Fruit fly (Drosophila melanogaster): ENCODE measurements around the gene CG6333.

DNA sequence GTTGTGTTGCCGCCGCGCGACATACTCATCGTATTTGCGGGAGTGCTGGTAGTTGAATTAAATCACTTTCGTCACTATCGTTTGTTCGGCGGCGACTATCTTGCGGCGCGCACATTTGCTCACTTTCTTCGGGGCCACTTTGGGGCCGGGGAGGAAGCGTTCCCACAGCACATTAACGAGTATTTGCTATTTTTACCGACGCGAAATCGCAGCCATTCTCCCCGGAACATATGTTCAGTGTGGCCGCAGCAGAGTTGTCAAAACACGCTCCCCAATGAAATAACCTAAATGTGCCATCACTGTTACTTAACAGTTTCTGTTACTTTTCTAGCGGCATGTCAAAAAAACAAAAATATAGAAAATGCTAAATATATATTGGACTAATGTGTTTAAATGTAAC lies 53.1 kb downstream of the CG6333 start, which contains the start of gene frc:
- TF ChIP-seq zen (tag; optimal IDR thresholded peaks at IDR 0.05): no peak
- no peak for TF ChIP-seq hkb (optimal IDR thresholded peaks at IDR 0.05)
- TF ChIP-seq hkb (GFP tag; IDR thresholded peaks at IDR 0.05): no peak
- peak; percentile 29 for TF ChIP-seq Jarid2 (GFP tag; optimal IDR thresholded peaks at IDR 0.05)
- no peak for TF ChIP-seq Blimp-1 (GFP tag; optimal IDR thresholded peaks at IDR 0.05)
- no peak for TF ChIP-seq CG2712 (tag; optimal IDR thresholded peaks at IDR 0.05)
- TF ChIP-seq CG34224 (GFP tag; IDR thresholded peaks at IDR 0.05; ENCODE audit: partially characterized antibody): 0 out of 3 replicates have a peak, but pooled peaks have one; percentile 14
- no peak for TF ChIP-seq CG15601 (tag; optimal IDR thresholded peaks at IDR 0.05)
- no peak for TF ChIP-seq abd-A (tag; optimal IDR thresholded peaks at IDR 0.05)
- TF ChIP-seq nom (GFP tag; optimal IDR thresholded peaks at IDR 0.05): peak; percentile 38
- TF ChIP-seq Deaf1 (tag; optimal IDR thresholded peaks at IDR 0.05): peak; percentile 18

All from whole organism, embryonic.